Fruit fly (Drosophila melanogaster): ENCODE measurements around the gene CG33230.

CG33230 gene

dm6 chr3L:1636886-1637285, 18.7 kb downstream of the CG33230 start:
- no peak for TF ChIP-seq dsf (GFP tag; optimal IDR thresholded peaks at IDR 0.05; ENCODE audit: borderline replicate concordance)
- no peak for TF ChIP-seq GATAd (GFP tag; optimal IDR thresholded peaks at IDR 0.05)
- TF ChIP-seq Mio (GFP tag; optimal IDR thresholded peaks at IDR 0.05), result no peak
- no peak for TF ChIP-seq br (GFP tag; optimal IDR thresholded peaks at IDR 0.05)

dm6 chr3L:1637652-1638051, 19.4 kb downstream of the CG33230 start, which contains the start of gene nSyb:
nSyb (minus strand) TSS chr3L:1637752.
- no peak for TF ChIP-seq N (GFP tag; optimal IDR thresholded peaks at IDR 0.05)
- no peak for TF ChIP-seq Jra (GFP tag; optimal IDR thresholded peaks at IDR 0.05)
- TF ChIP-seq sv (GFP tag; optimal IDR thresholded peaks at IDR 0.05), result no peak
- TF ChIP-seq Hr78 (GFP tag; optimal IDR thresholded peaks at IDR 0.05), result no peak
- TF ChIP-seq woc (GFP tag; optimal IDR thresholded peaks at IDR 0.05), result no peak
- TF ChIP-seq lola (GFP tag; optimal IDR thresholded peaks at IDR 0.05), result no peak
- TF ChIP-seq Mio (GFP tag; optimal IDR thresholded peaks at IDR 0.05), result no peak
- no peak for TF ChIP-seq Hr83 (GFP tag; optimal IDR thresholded peaks at IDR 0.05; ENCODE audit: poor library complexity, severe bottlenecking)
- TF ChIP-seq dsf (GFP tag; optimal IDR thresholded peaks at IDR 0.05; ENCODE audit: borderline replicate concordance), result no peak
- TF ChIP-seq br (GFP tag; optimal IDR thresholded peaks at IDR 0.05), result no peak
- TF ChIP-seq OdsH (GFP tag; optimal IDR thresholded peaks at IDR 0.05), result no peak
- TF ChIP-seq CG9705 (GFP tag; optimal IDR thresholded peaks at IDR 0.05), result no peak
- no peak for TF ChIP-seq jim (GFP tag; optimal IDR thresholded peaks at IDR 0.05)

- TF ChIP-seq CrebA (GFP tag; optimal IDR thresholded peaks at IDR 0.05; ENCODE audit: borderline replicate concordance), result no peak
- no peak for TF ChIP-seq GATAd (GFP tag; optimal IDR thresholded peaks at IDR 0.05)
- peak; percentile 54 for TF ChIP-seq Sp1 (GFP tag; optimal IDR thresholded peaks at IDR 0.05)
- TF ChIP-seq Jra (GFP tag; optimal IDR thresholded peaks at IDR 0.05), result no peak
- TF ChIP-seq br (GFP tag; optimal IDR thresholded peaks at IDR 0.05), result peak; percentile 82
- TF ChIP-seq Dif (GFP tag; optimal IDR thresholded peaks at IDR 0.05; ENCODE audit: partially characterized antibody), result no peak
- peak; percentile 88 for TF ChIP-seq rgr (GFP tag; optimal IDR thresholded peaks at IDR 0.05)
- no peak for TF ChIP-seq Vsx2 (GFP tag; optimal IDR thresholded peaks at IDR 0.05; ENCODE audit: partially characterized antibody)
- peak; percentile 77 for TF ChIP-seq dmrt93B (GFP tag; optimal IDR thresholded peaks at IDR 0.05)
- peak; percentile 62 for TF ChIP-seq sv (GFP tag; optimal IDR thresholded peaks at IDR 0.05)
- TF ChIP-seq CG32264 (GFP tag; optimal IDR thresholded peaks at IDR 0.05), result peak; percentile 56
- TF ChIP-seq Hr78 (GFP tag; optimal IDR thresholded peaks at IDR 0.05), result no peak
- peak; percentile 86 for TF ChIP-seq h (GFP tag; optimal IDR thresholded peaks at IDR 0.05)
- TF ChIP-seq Dfd (GFP tag; optimal IDR thresholded peaks at IDR 0.05), result no peak
- TF ChIP-seq Hr83 (GFP tag; optimal IDR thresholded peaks at IDR 0.05; ENCODE audit: poor library complexity, severe bottlenecking), result peak; percentile 8
- peak; percentile 71 for TF ChIP-seq OdsH (GFP tag; optimal IDR thresholded peaks at IDR 0.05)
- no peak for TF ChIP-seq Rel (GFP tag; optimal IDR thresholded peaks at IDR 0.05)
- TF ChIP-seq Rel (tag; optimal IDR thresholded peaks at IDR 0.05), result peak; percentile 16
- TF ChIP-seq brk (GFP tag; optimal IDR thresholded peaks at IDR 0.05), result no peak
- no peak for TF ChIP-seq sage (GFP tag; optimal IDR thresholded peaks at IDR 0.05)
- TF ChIP-seq lola (GFP tag; optimal IDR thresholded peaks at IDR 0.05), result no peak
- TF ChIP-seq foxo (GFP tag; optimal IDR thresholded peaks at IDR 0.05), result peak in 1 of 2 experiments; percentile 89
- TF ChIP-seq HLH106 (tag; optimal IDR thresholded peaks at IDR 0.05), result peak; percentile 89
- TF ChIP-seq ey (GFP tag; optimal IDR thresholded peaks at IDR 0.05), result peak; percentile 83
- TF ChIP-seq Mio (GFP tag; optimal IDR thresholded peaks at IDR 0.05), result no peak
- no peak for TF ChIP-seq tai (GFP tag; optimal IDR thresholded peaks at IDR 0.05)
- TF ChIP-seq CG9705 (GFP tag; optimal IDR thresholded peaks at IDR 0.05), result peak; percentile 79
- TF ChIP-seq dl (GFP tag; optimal IDR thresholded peaks at IDR 0.05; ENCODE audit: insufficient read depth in 1 of 2, partially characterized antibody in 2 of 2), result no peak
- peak; percentile 62 for TF ChIP-seq psq (GFP tag; optimal IDR thresholded peaks at IDR 0.05)
- TF ChIP-seq fru (GFP tag; optimal IDR thresholded peaks at IDR 0.05), result peak; percentile 86
- TF ChIP-seq woc (GFP tag; optimal IDR thresholded peaks at IDR 0.05), result peak; percentile 94
These were observed 21.1 kb downstream of the CG33230 start, which contains the start of the genes Mettl2 and Bgb for dm6 chr3L:1639185-1639812. Mettl2 (minus strand) TSS chr3L:1639235. Bgb (plus strand) TSS chr3L:1639711.

Data from whole organism, wandering third instar larva.